Worm (Caenorhabditis elegans) whole organism, young adult: Measurements from ENCODE around the gene C07A9.10.

Experiments used
- B0035.1 ChIP-seq: sonication (generic microtip); optimal IDR thresholded peaks from 2 replicates; lab custom pipeline; 2016; ENCODE audit warnings: missing genetic modification characterization, mild to moderate bottlenecking, missing compliant biosample characterization, missing genotype, missing genetic modification reagents
- C06A6.2 ChIP-seq: fragments of 200-800 bp; sonication (Bioruptor generic); conservative IDR thresholded peaks from 2 replicates; pipeline ENCODE4 v1.3.6; 2022; ENCODE audit warnings: missing genetic modification characterization, missing compliant biosample characterization
- F10E7.11 ChIP-seq: sonication (generic microtip); optimal IDR thresholded peaks from 2 replicates; lab custom pipeline; 2017; ENCODE audit warnings: mild to moderate bottlenecking, missing genetic modification characterization, moderate library complexity, missing compliant biosample characterization
- F22D6.2 ChIP-seq: sonication (generic microtip); optimal IDR thresholded peaks from 2 replicates; lab custom pipeline; 2016; ENCODE audit warnings: mild to moderate bottlenecking, missing genetic modification characterization, missing compliant biosample characterization
- F33H1.4 ChIP-seq: fragments of 200-800 bp; sonication (Bioruptor generic); IDR thresholded peaks from 2 replicates; pipeline ENCODE4 v1.3.6; 2022; ENCODE audit warnings: missing genetic modification reagents, missing genetic modification characterization, missing compliant biosample characterization
- F49E8.2 ChIP-seq: sonication (generic microtip); optimal IDR thresholded peaks from 3 replicates; lab custom pipeline; 2017; ENCODE audit warnings: missing genetic modification characterization, mild to moderate bottlenecking, missing compliant biosample characterization, antibody characterized with exemption, moderate library complexity; ENCODE audit not compliant: insufficient read depth
- Y53F4B.3 ChIP-seq: fragments of 200-800 bp; sonication (Bioruptor generic); IDR thresholded peaks from 2 replicates; pipeline ENCODE4 v1.3.6; 2022; ENCODE audit warnings: missing genetic modification reagents, missing genetic modification characterization, missing compliant biosample characterization
- Y79H2A.3 ChIP-seq: fragments of 200-800 bp; sonication (Bioruptor generic); conservative IDR thresholded peaks from 2 replicates; pipeline ENCODE4 v1.3.6; 2022; ENCODE audit warnings: missing genetic modification reagents, missing genetic modification characterization, missing compliant biosample characterization
- Y95B8A.8 ChIP-seq: fragments of 200-800 bp; sonication (Bioruptor generic); IDR thresholded peaks from 2 replicates; pipeline ENCODE4 v1.3.6; 2022; ENCODE audit warnings: missing genetic modification reagents, missing genetic modification characterization, missing compliant biosample characterization
- ama-1 ChIP-seq, 3 experiments: fragments of 150-350 bp in 1 of 3; sonication (generic microtip) in 2 of 3; optimal IDR thresholded peaks; 2 replicates each; lab custom pipeline; 2014 to 2018; ENCODE audit warnings: missing biosample characterization in 2 of 3, missing genetic modification characterization in 2 of 3, missing genetic modification reagents in 2 of 3
- aptf-2 ChIP-seq: fragments of 200-800 bp; sonication (Bioruptor generic); conservative IDR thresholded peaks from 2 replicates; pipeline ENCODE4 v1.3.6; 2022; ENCODE audit warnings: missing genetic modification reagents, missing genetic modification characterization, missing compliant biosample characterization
- athp-1 ChIP-seq: sonication (generic microtip); optimal IDR thresholded peaks from 2 replicates; lab custom pipeline; 2017; ENCODE audit warnings: mild to moderate bottlenecking, missing genetic modification characterization, missing compliant biosample characterization
- attf-3 ChIP-seq: fragments of 200-800 bp; sonication (Bioruptor generic); conservative IDR thresholded peaks from 2 replicates; pipeline ENCODE4 v1.3.6; 2022; ENCODE audit warnings: missing genetic modification reagents, missing genetic modification characterization, missing compliant biosample characterization
- attf-6 ChIP-seq: fragments of 200-800 bp; sonication (Bioruptor generic); IDR thresholded peaks from 2 replicates; pipeline ENCODE4 v1.3.6; 2022; ENCODE audit warnings: missing genetic modification reagents, missing genetic modification characterization, missing compliant biosample characterization
- ccch-3 ChIP-seq: fragments of 200-800 bp; sonication (Bioruptor generic); optimal IDR thresholded peaks from 2 replicates; lab custom pipeline; 2018; ENCODE audit warnings: mild to moderate bottlenecking, missing genetic modification characterization, missing compliant biosample characterization
- cebp-2 ChIP-seq: fragments of 200-800 bp; sonication (Bioruptor generic); IDR thresholded peaks from 2 replicates; pipeline ENCODE4 v1.3.6; 2022; ENCODE audit warnings: missing genetic modification characterization, missing compliant biosample characterization
- ceh-79 ChIP-seq: sonication (generic microtip); optimal IDR thresholded peaks from 2 replicates; lab custom pipeline; 2017; ENCODE audit warnings: mild to moderate bottlenecking, missing genetic modification characterization, missing compliant biosample characterization
- chd-7 ChIP-seq: sonication (generic microtip); optimal IDR thresholded peaks from 2 replicates; lab custom pipeline; 2016; ENCODE audit warnings: mild to moderate bottlenecking, missing genetic modification characterization, moderate library complexity, missing compliant biosample characterization
- dpff-1 ChIP-seq: sonication (generic microtip); optimal IDR thresholded peaks from 2 replicates; lab custom pipeline; 2017; ENCODE audit warnings: mild to moderate bottlenecking, missing genetic modification characterization, missing compliant biosample characterization
- egl-44 ChIP-seq: fragments of 200-800 bp; sonication (Bioruptor generic); IDR thresholded peaks from 2 replicates; pipeline ENCODE4 v1.3.6; 2022; ENCODE audit warnings: missing genetic modification reagents, missing genetic modification characterization, missing compliant biosample characterization
- hlh-26 ChIP-seq: fragments of 200-800 bp; sonication (Bioruptor generic); conservative IDR thresholded peaks from 2 replicates; pipeline ENCODE4 v1.3.6; 2022; ENCODE audit warnings: missing genetic modification reagents, missing genetic modification characterization, missing compliant biosample characterization
- hmg-1.2 ChIP-seq: fragments of 200-800 bp; sonication (Bioruptor generic); IDR thresholded peaks from 2 replicates; pipeline ENCODE4 v1.3.6; 2022; ENCODE audit warnings: missing genetic modification reagents, missing genetic modification characterization, missing compliant biosample characterization
- lag-1 ChIP-seq: fragments of 200-800 bp; sonication (Bioruptor generic); IDR thresholded peaks from 2 replicates; pipeline ENCODE4 v1.3.6; 2022; ENCODE audit warnings: missing genetic modification reagents, missing genetic modification characterization, missing compliant biosample characterization
- lin-26 ChIP-seq: fragments of 200-800 bp; sonication (Bioruptor generic); IDR thresholded peaks from 2 replicates; pipeline ENCODE4 v1.3.6; 2022; ENCODE audit warnings: missing genetic modification reagents, missing genetic modification characterization, missing compliant biosample characterization
- lin-54 ChIP-seq: fragments of 200-800 bp; sonication (Bioruptor generic); optimal IDR thresholded peaks from 2 replicates; lab custom pipeline; 2018; ENCODE audit warnings: mild to moderate bottlenecking, missing genetic modification characterization, missing compliant biosample characterization
- lir-1 ChIP-seq: fragments of 200-800 bp; sonication (Bioruptor generic); conservative IDR thresholded peaks from 2 replicates; pipeline ENCODE4 v1.3.6; 2022; ENCODE audit warnings: missing genetic modification reagents, missing genetic modification characterization, missing compliant biosample characterization
- lsl-1 ChIP-seq: fragments of 200-800 bp; sonication (Bioruptor generic); optimal IDR thresholded peaks from 2 replicates; lab custom pipeline; 2018; ENCODE audit warnings: mild to moderate bottlenecking, missing genetic modification characterization, moderate library complexity, missing compliant biosample characterization
- lsy-27 ChIP-seq: sonication (generic microtip); optimal IDR thresholded peaks from 2 replicates; lab custom pipeline; 2017; ENCODE audit warnings: missing genetic modification characterization, mild to moderate bottlenecking, missing compliant biosample characterization, antibody characterized with exemption, missing genotype, borderline replicate concordance; ENCODE audit not compliant: insufficient read depth
- madf-10 ChIP-seq: sonication (generic microtip); optimal IDR thresholded peaks from 2 replicates; lab custom pipeline; 2016; ENCODE audit warnings: mild to moderate bottlenecking, missing genetic modification characterization, missing compliant biosample characterization
- madf-3 ChIP-seq: fragments of 200-800 bp; sonication (Bioruptor generic); IDR thresholded peaks from 2 replicates; pipeline ENCODE4 v1.3.6; 2022; ENCODE audit warnings: missing genetic modification reagents, missing genetic modification characterization, missing compliant biosample characterization
- madf-6 ChIP-seq: fragments of 200-800 bp; sonication (Bioruptor generic); IDR thresholded peaks from 2 replicates; pipeline ENCODE4 v1.3.6; 2022; ENCODE audit warnings: missing genetic modification reagents, missing genetic modification characterization, missing compliant biosample characterization
- madf-8 ChIP-seq: fragments of 200-800 bp; sonication (Bioruptor generic); conservative IDR thresholded peaks from 2 replicates; pipeline ENCODE4 v1.3.6; 2022; ENCODE audit warnings: missing genetic modification reagents, missing genetic modification characterization, missing compliant biosample characterization
- mcd-1 ChIP-seq: fragments of 200-800 bp; sonication (Bioruptor generic); IDR thresholded peaks from 2 replicates; pipeline ENCODE4 v1.3.6; 2022; ENCODE audit warnings: missing genetic modification reagents, missing genetic modification characterization, missing compliant biosample characterization
- mxl-1 ChIP-seq: sonication (generic microtip); optimal IDR thresholded peaks from 2 replicates; lab custom pipeline; 2016; ENCODE audit warnings: missing genetic modification characterization, missing compliant biosample characterization
- nfya-1 ChIP-seq: sonication (generic microtip); optimal IDR thresholded peaks from 2 replicates; lab custom pipeline; 2017; ENCODE audit warnings: antibody characterized with exemption, missing compliant biosample characterization, missing genetic modification characterization, borderline replicate concordance; ENCODE audit not compliant: insufficient read depth
- nhr-27 ChIP-seq: fragments of 200-800 bp; sonication (Bioruptor generic); optimal IDR thresholded peaks from 2 replicates; lab custom pipeline; 2018; ENCODE audit warnings: mild to moderate bottlenecking, missing genetic modification characterization, moderate library complexity, missing compliant biosample characterization
- rec-8 ChIP-seq, 2 experiments: sonication (generic microtip); optimal IDR thresholded peaks; 2 replicates each; lab custom pipeline; 2016; ENCODE audit warnings: mild to moderate bottlenecking in 2 of 2, missing genetic modification characterization in 2 of 2, missing genetic modification reagents in 2 of 2, missing genotype in 2 of 2, missing biosample characterization in 1 of 2, missing compliant biosample characterization in 1 of 2, moderate library complexity in 1 of 2
- rpc-1 ChIP-seq, 2 experiments: fragments of 150-350 bp in 1 of 2; sonication (generic microtip) in 1 of 2; optimal IDR thresholded peaks; 2 replicates each; lab custom pipeline; 2014 to 2018; ENCODE audit warnings: missing biosample characterization in 1 of 2, missing genetic modification characterization in 1 of 2, missing genetic modification reagents in 1 of 2, missing genotype in 1 of 2
- sdz-38 ChIP-seq: sonication (generic microtip); optimal IDR thresholded peaks from 2 replicates; lab custom pipeline; 2016; ENCODE audit warnings: missing genotype, missing genetic modification characterization, missing compliant biosample characterization
- snpc-1.1 ChIP-seq: sonication (generic microtip); optimal IDR thresholded peaks from 2 replicates; lab custom pipeline; 2017; ENCODE audit warnings: missing genetic modification characterization, mild to moderate bottlenecking, missing compliant biosample characterization, antibody characterized with exemption, moderate library complexity, missing genotype, missing genetic modification reagents; ENCODE audit not compliant: insufficient read depth
- snpc-1.3 ChIP-seq: sonication (generic microtip); optimal IDR thresholded peaks from 2 replicates; lab custom pipeline; 2017; ENCODE audit warnings: missing genetic modification characterization, mild to moderate bottlenecking, missing compliant biosample characterization, antibody characterized with exemption, moderate library complexity, missing genotype, missing genetic modification reagents; ENCODE audit not compliant: insufficient read depth
- snpc-3.4 ChIP-seq: sonication (generic microtip); optimal IDR thresholded peaks from 2 replicates; lab custom pipeline; 2017; ENCODE audit warnings: missing genetic modification characterization, mild to moderate bottlenecking, missing compliant biosample characterization, antibody characterized with exemption, moderate library complexity, missing genotype, missing genetic modification reagents
- tbx-9 ChIP-seq: sonication (generic microtip); optimal IDR thresholded peaks from 2 replicates; lab custom pipeline; 2016; ENCODE audit warnings: borderline replicate concordance, missing genetic modification characterization, inconsistent platforms, missing compliant biosample characterization
- tlf-1 ChIP-seq: fragments of 200-800 bp; sonication (Bioruptor generic); optimal IDR thresholded peaks from 2 replicates; lab custom pipeline; 2018; ENCODE audit warnings: mild to moderate bottlenecking, missing genetic modification characterization, missing compliant biosample characterization
- xnd-1 ChIP-seq: sonication (generic microtip); optimal IDR thresholded peaks from 2 replicates; lab custom pipeline; 2016; ENCODE audit warnings: missing genotype, missing genetic modification reagents, missing genetic modification characterization, missing compliant biosample characterization
- zfh-2 ChIP-seq: fragments of 200-800 bp; sonication (Bioruptor generic); conservative IDR thresholded peaks from 2 replicates; pipeline ENCODE4 v1.3.6; 2022; ENCODE audit warnings: missing genetic modification reagents, missing genetic modification characterization, missing compliant biosample characterization

C07A9.10 gene

ce11 chrIII:9717243-9717642 lies 31.4 kb upstream of the C07A9.10 start (continued):
- no peak for TF ChIP-seq rpc-1 (optimal IDR thresholded peaks at IDR 0.05; lab: Kevin White, UChicago)
- TF ChIP-seq rpc-1 (tag; optimal IDR thresholded peaks at IDR 0.05; lab: Kevin White, UChicago) = peak; percentile 7
- peak; percentile 97 for TF ChIP-seq snpc-3.4 (tag; lab: Kevin White, UChicago)
- TF ChIP-seq attf-6 = peak; percentile 87
- peak; percentile 99 for TF ChIP-seq snpc-1.1 (tag; lab: Kevin White, UChicago)
- TF ChIP-seq hmg-1.2 (GFP tag; lab: Robert Waterston, UW) = peak; percentile 98
- peak; percentile 65 for TF ChIP-seq lin-54 (GFP tag; lab: Kevin White, UChicago)
- peak; percentile 62; the same call in 1 of the 2 replicates for TF ChIP-seq Y95B8A.8
- TF ChIP-seq dpff-1 (tag; lab: Kevin White, UChicago) = no peak
- TF ChIP-seq madf-10 (tag; lab: Kevin White, UChicago) = no peak
- TF ChIP-seq Y53F4B.3 (GFP tag; lab: Robert Waterston, UW) = no peak
- TF ChIP-seq tbx-9 (tag; lab: Kevin White, UChicago) = no peak
- TF ChIP-seq lin-26 = no peak
- TF ChIP-seq lir-1 (GFP tag; lab: Robert Waterston, UW) = no peak
- TF ChIP-seq chd-7 (tag; lab: Kevin White, UChicago) = no peak
- TF ChIP-seq zfh-2 = no peak
- 0 out of 2 replicates have a peak, but pooled peaks have one; percentile 26 for TF ChIP-seq Y79H2A.3 (GFP tag; lab: Robert Waterston, UW)
- no peak for TF ChIP-seq attf-3 (GFP tag; lab: Robert Waterston, UW)
- peak; percentile 77 for TF ChIP-seq lsl-1
- TF ChIP-seq lag-1 (GFP tag; lab: Robert Waterston, UW) = no peak
- no peak for TF ChIP-seq B0035.1 (tag; lab: Kevin White, UChicago)
- TF ChIP-seq F22D6.2 (tag; lab: Kevin White, UChicago) = no peak
- no peak for TF ChIP-seq hlh-26 (GFP tag; lab: Robert Waterston, UW)
- peak; percentile 38 for TF ChIP-seq tlf-1 (GFP tag; lab: Kevin White, UChicago)
- TF ChIP-seq egl-44 (GFP tag; lab: Robert Waterston, UW) = no peak
- TF ChIP-seq ceh-79 (tag; lab: Kevin White, UChicago) = peak; percentile 27
- TF ChIP-seq nhr-27 (tag; lab: Kevin White, UChicago) = peak; percentile 18
- TF ChIP-seq F10E7.11 = peak; percentile 17
- TF ChIP-seq rec-8 (tag; optimal IDR thresholded peaks at IDR 0.05; lab: Kevin White, UChicago) = peak in 1 of 2 experiments; percentile 41
- no peak for TF ChIP-seq ccch-3 (GFP tag; lab: Kevin White, UChicago)
- no peak for TF ChIP-seq mxl-1 (tag; lab: Kevin White, UChicago)
- no peak for TF ChIP-seq sdz-38
- TF ChIP-seq C06A6.2 (GFP tag; lab: Robert Waterston, UW) = no peak
- peak; percentile 94 for TF ChIP-seq snpc-1.3 (tag; lab: Kevin White, UChicago)
- TF ChIP-seq nfya-1 = no peak
- peak; percentile 62 for TF ChIP-seq xnd-1 (tag; lab: Kevin White, UChicago)
- peak; percentile 17 for TF ChIP-seq lsy-27 (tag; lab: Kevin White, UChicago)
- TF ChIP-seq F49E8.2 (tag; lab: Kevin White, UChicago) = peak; percentile 67
- peak; percentile 37; the same call in 1 of the 2 replicates for TF ChIP-seq madf-8 (GFP tag; lab: Robert Waterston, UW)
- TF ChIP-seq athp-1 (tag; lab: Kevin White, UChicago) = no peak
- TF ChIP-seq ama-1 (optimal IDR thresholded peaks at IDR 0.05; lab: Kevin White, UChicago) = peak; percentile 95
- no peak for TF ChIP-seq ama-1 (GFP tag; optimal IDR thresholded peaks at IDR 0.05; lab: Kevin White, UChicago)
- peak; percentile 64 for TF ChIP-seq F33H1.4 (GFP tag; lab: Robert Waterston, UW)
- TF ChIP-seq madf-3 = no peak
- peak; percentile 76 for TF ChIP-seq mcd-1 (GFP tag; lab: Robert Waterston, UW)
- TF ChIP-seq cebp-2 (GFP tag; lab: Robert Waterston, UW) = no peak
- peak; percentile 92 for TF ChIP-seq madf-6 (GFP tag; lab: Robert Waterston, UW)
- TF ChIP-seq aptf-2 (GFP tag; lab: Robert Waterston, UW) = no peak
